Fruit fly (Drosophila melanogaster) whole organism, embryonic: ENCODE results near the gene CG7387.
A peak's percentile ranks its signal among the peaks of the same experiment; 100 is the strongest.

Experiments
- Awh ChIP-seq: fragments of 200-800 bp; sonication (Bioruptor generic); IDR thresholded peaks from 2 replicates; pipeline ENCODE4, ENCODE4 v1.3.6; 2022; ENCODE audit warnings: missing biosample characterization, missing genetic modification characterization
- BEAF-32 ChIP-seq: fragments of 200-800 bp; sonication (Bioruptor generic); optimal IDR thresholded peaks from 3 replicates; lab custom pipeline; 2017; ENCODE audit warnings: missing biosample characterization, missing genetic modification characterization, mild to moderate bottlenecking, moderate library complexity, missing genetic modification reagents
- Bteb2 ChIP-seq: fragments of 200-800 bp; sonication (Bioruptor generic); optimal IDR thresholded peaks from 2 replicates; lab custom pipeline; 2016; ENCODE audit warnings: missing biosample characterization, missing genetic modification characterization
- CG11504 ChIP-seq: fragments of 200-800 bp; sonication (Bioruptor generic); optimal IDR thresholded peaks from 3 replicates; lab custom pipeline; 2019; ENCODE audit warnings: missing biosample characterization, mild to moderate bottlenecking, missing genetic modification characterization, moderate library complexity
- CG11723 ChIP-seq: fragments of 200-800 bp; sonication (Bioruptor generic); optimal IDR thresholded peaks from 2 replicates; lab custom pipeline; 2017; ENCODE audit warnings: missing biosample characterization, mild to moderate bottlenecking, missing genetic modification characterization
- CG12236 ChIP-seq: fragments of 200-800 bp; sonication (Bioruptor generic); optimal IDR thresholded peaks from 2 replicates; lab custom pipeline; 2016; ENCODE audit warnings: missing biosample characterization, missing genetic modification characterization
- CG12744 ChIP-seq: fragments of 200-800 bp; sonication (Bioruptor generic); optimal IDR thresholded peaks from 2 replicates; lab custom pipeline; 2016; ENCODE audit warnings: missing biosample characterization, missing genetic modification characterization
- CG13296 ChIP-seq: fragments of 200-800 bp; sonication (Bioruptor generic); optimal IDR thresholded peaks from 3 replicates; lab custom pipeline; 2018; ENCODE audit warnings: missing biosample characterization, mild to moderate bottlenecking, missing genetic modification characterization
- CG13775 ChIP-seq: fragments of 200-800 bp; sonication (Bioruptor generic); optimal IDR thresholded peaks from 3 replicates; lab custom pipeline; 2017; ENCODE audit warnings: missing biosample characterization, mild to moderate bottlenecking, missing genetic modification characterization
- CG14667 ChIP-seq: fragments of 200-800 bp; sonication (Bioruptor generic); IDR thresholded peaks from 2 replicates; pipeline ENCODE4 v1.3.6; 2022; ENCODE audit warnings: missing biosample characterization, missing genetic modification characterization
- CG17385 ChIP-seq: fragments of 200-800 bp; sonication (Bioruptor generic); optimal IDR thresholded peaks from 3 replicates; lab custom pipeline; 2018; ENCODE audit warnings: missing biosample characterization, mild to moderate bottlenecking, missing genetic modification characterization
- CG18011 ChIP-seq: fragments of 200-800 bp; sonication (Bioruptor generic); optimal IDR thresholded peaks from 2 replicates; lab custom pipeline; 2017; ENCODE audit warnings: missing biosample characterization, missing genetic modification characterization, mild to moderate bottlenecking, moderate library complexity, missing genotype
- CG18262 ChIP-seq: fragments of 200-800 bp; optimal IDR thresholded peaks from 3 replicates; lab custom pipeline; 2019; ENCODE audit warnings: missing biosample characterization, mild to moderate bottlenecking, missing genetic modification characterization, moderate library complexity
- CG2712 ChIP-seq: fragments of 200-800 bp; optimal IDR thresholded peaks from 3 replicates; lab custom pipeline; 2019; ENCODE audit warnings: missing biosample characterization, mild to moderate bottlenecking, missing genetic modification characterization, moderate library complexity
- CG2889 ChIP-seq: fragments of 200-800 bp; sonication (Bioruptor generic); IDR thresholded peaks from 3 replicates; pipeline ENCODE4 v1.3.6; 2022; ENCODE audit warnings: missing biosample characterization, missing genetic modification characterization
- CG31388 ChIP-seq: fragments of 200-800 bp; sonication (Bioruptor generic); optimal IDR thresholded peaks from 2 replicates; lab custom pipeline; 2016; ENCODE audit warnings: missing biosample characterization, missing genetic modification characterization
- CG32532 ChIP-seq: fragments of 200-800 bp; sonication (Bioruptor generic); IDR thresholded peaks from 2 replicates; pipeline ENCODE4 v1.3.6; 2022; ENCODE audit warnings: missing biosample characterization, missing genetic modification characterization
- CG32772 ChIP-seq: fragments of 200-800 bp; sonication (Bioruptor generic); IDR thresholded peaks from 2 replicates; pipeline ENCODE4 v1.3.6; 2022; ENCODE audit warnings: missing biosample characterization, missing genetic modification characterization
- CG3281 ChIP-seq: fragments of 200-800 bp; sonication (Bioruptor generic); optimal IDR thresholded peaks from 3 replicates; lab custom pipeline; 2017; ENCODE audit warnings: missing biosample characterization, mild to moderate bottlenecking, missing genetic modification characterization
- CG3995 ChIP-seq: fragments of 200-800 bp; sonication (Bioruptor generic); optimal IDR thresholded peaks from 3 replicates; lab custom pipeline; 2016; ENCODE audit warnings: missing biosample characterization, missing genetic modification characterization
- CG4854 ChIP-seq: fragments of 200-800 bp; sonication (Bioruptor generic); optimal IDR thresholded peaks from 2 replicates; lab custom pipeline; 2016; ENCODE audit warnings: missing biosample characterization, missing genetic modification characterization, inconsistent platforms
- CG6175 ChIP-seq: fragments of 200-800 bp; sonication (Bioruptor generic); IDR thresholded peaks from 3 replicates; pipeline ENCODE4 v1.3.6; 2022; ENCODE audit warnings: missing biosample characterization, missing genetic modification characterization
- CG7372 ChIP-seq: fragments of 200-800 bp; sonication (Bioruptor generic); IDR thresholded peaks from 2 replicates; pipeline ENCODE4 v1.3.6; 2022; ENCODE audit warnings: missing biosample characterization, missing genetic modification characterization
- Dbx ChIP-seq: fragments of 200-800 bp; sonication (Bioruptor generic); IDR thresholded peaks from 3 replicates; pipeline ENCODE4 v1.3.6; 2022; ENCODE audit warnings: missing biosample characterization, missing genetic modification characterization
- Dip2 ChIP-seq: fragments of 200-800 bp; sonication (Bioruptor generic); IDR thresholded peaks from 2 replicates; pipeline ENCODE4 v1.3.6; 2022; ENCODE audit warnings: missing biosample characterization, missing genetic modification characterization
- Dp ChIP-seq: fragments of 200-800 bp; sonication (Bioruptor generic); optimal IDR thresholded peaks from 2 replicates; lab custom pipeline; 2018; ENCODE audit warnings: missing biosample characterization, mild to moderate bottlenecking, missing genetic modification characterization, moderate library complexity
- HHEX ChIP-seq: fragments of 200-800 bp; sonication (Bioruptor generic); optimal IDR thresholded peaks from 3 replicates; lab custom pipeline; 2017; ENCODE audit warnings: missing biosample characterization, mild to moderate bottlenecking, missing genetic modification characterization, missing genetic modification reagents
- Hr78 ChIP-seq, 2 experiments: fragments of 200-800 bp in 1 of 2; fragments of >200 bp in 1 of 2; sonication (Bioruptor generic) in 1 of 2; optimal IDR thresholded peaks; 2 replicates each; lab custom pipeline; 2017 to 2019; ENCODE audit warnings: missing biosample characterization in 2 of 2, missing genetic modification characterization in 2 of 2, mild to moderate bottlenecking in 1 of 2, moderate library complexity in 1 of 2
- Jarid2 ChIP-seq: fragments of 200-800 bp; sonication (Bioruptor generic); optimal IDR thresholded peaks from 3 replicates; lab custom pipeline; 2017; ENCODE audit warnings: mild to moderate bottlenecking, missing biosample characterization, missing genetic modification reagents, missing genetic modification characterization
- Mad ChIP-seq: fragments of 200-800 bp; sonication (Bioruptor generic); optimal IDR thresholded peaks from 2 replicates; lab custom pipeline; 2016; ENCODE audit warnings: missing biosample characterization, missing genetic modification characterization
- Mrtf ChIP-seq: fragments of 200-800 bp; sonication (Bioruptor generic); IDR thresholded peaks from 3 replicates; pipeline ENCODE4 v1.3.6; 2022; ENCODE audit warnings: missing biosample characterization, missing genetic modification characterization
- Oaz ChIP-seq: fragments of 200-800 bp; sonication (Bioruptor generic); IDR thresholded peaks from 2 replicates; pipeline ENCODE4 v1.3.6; 2022; ENCODE audit warnings: missing biosample characterization, missing genetic modification characterization
- Ptx1 ChIP-seq: fragments of 200-800 bp; sonication (Bioruptor generic); IDR thresholded peaks from 2 replicates; pipeline ENCODE4 v1.3.6; 2022; ENCODE audit warnings: missing biosample characterization, missing genetic modification characterization
- Six4 ChIP-seq: fragments of 200-800 bp; sonication (Bioruptor generic); optimal IDR thresholded peaks from 2 replicates; lab custom pipeline; 2016; ENCODE audit warnings: missing biosample characterization, missing genetic modification characterization
- Sox100B ChIP-seq: fragments of 200-800 bp; sonication (Bioruptor generic); optimal IDR thresholded peaks from 3 replicates; lab custom pipeline; 2018; ENCODE audit warnings: missing biosample characterization, mild to moderate bottlenecking, missing genetic modification characterization
- Trl ChIP-seq, 3 experiments: fragments of >200 bp in 2 of 3; fragments of 200-800 bp in 1 of 3; sonication (Bioruptor generic) in 1 of 3; optimal IDR thresholded peaks; 2 replicates in 1 of 3; 3 replicates in 2 of 3; lab custom pipeline; 2016 to 2017; ENCODE audit warnings: missing biosample characterization in 1 of 3, missing genetic modification characterization in 1 of 3
- bigmax ChIP-seq: fragments of 200-800 bp; sonication (Bioruptor generic); optimal IDR thresholded peaks from 2 replicates; lab custom pipeline; 2018; ENCODE audit warnings: missing biosample characterization, mild to moderate bottlenecking, missing genetic modification characterization
- crp ChIP-seq, 2 experiments: fragments of 200-800 bp; sonication (Bioruptor generic); optimal IDR thresholded peaks; 2 replicates in 1 of 2; 3 replicates in 1 of 2; lab custom pipeline; 2017; ENCODE audit warnings: missing biosample characterization in 2 of 2, missing genetic modification characterization in 2 of 2, mild to moderate bottlenecking in 1 of 2, moderate library complexity in 1 of 2
- dysf ChIP-seq: fragments of 200-800 bp; sonication (Bioruptor generic); IDR thresholded peaks from 3 replicates; pipeline ENCODE4 v1.3.6; 2022; ENCODE audit warnings: missing biosample characterization, missing genetic modification characterization
- ewg ChIP-seq: fragments of 200-800 bp; sonication (Bioruptor generic); optimal IDR thresholded peaks from 3 replicates; lab custom pipeline; 2017; ENCODE audit warnings: mild to moderate bottlenecking, missing biosample characterization, missing genetic modification reagents, missing genetic modification characterization
- gce ChIP-seq: fragments of 200-800 bp; sonication (Bioruptor generic); IDR thresholded peaks from 3 replicates; pipeline ENCODE4 v1.3.6; 2022; ENCODE audit warnings: missing biosample characterization, missing genetic modification characterization
- grau ChIP-seq: fragments of 200-800 bp; optimal IDR thresholded peaks from 3 replicates; lab custom pipeline; 2019; ENCODE audit warnings: missing biosample characterization, mild to moderate bottlenecking, missing genetic modification characterization, moderate library complexity
- hth ChIP-seq: fragments of >200 bp; optimal IDR thresholded peaks from 2 replicates; lab custom pipeline; 2017; ENCODE audit warnings: inconsistent platforms
- jigr1 ChIP-seq: fragments of 200-800 bp; sonication (Bioruptor generic); IDR thresholded peaks from 3 replicates; pipeline ENCODE4 v1.3.6; 2022; ENCODE audit warnings: missing biosample characterization, missing genetic modification characterization
- mld ChIP-seq: fragments of 200-800 bp; sonication (Bioruptor generic); IDR thresholded peaks from 3 replicates; pipeline ENCODE4 v1.3.6; 2022; ENCODE audit warnings: missing biosample characterization, missing genetic modification characterization; ENCODE audit not compliant: partially characterized antibody
- pfk ChIP-seq: fragments of 200-800 bp; sonication (Bioruptor generic); optimal IDR thresholded peaks from 2 replicates; lab custom pipeline; 2018; ENCODE audit warnings: missing biosample characterization, mild to moderate bottlenecking, missing genetic modification characterization, moderate library complexity
- pzg ChIP-seq: fragments of 200-800 bp; sonication (Bioruptor generic); optimal IDR thresholded peaks from 3 replicates; lab custom pipeline; 2018; ENCODE audit warnings: missing biosample characterization, mild to moderate bottlenecking, missing genetic modification characterization, moderate library complexity
- scrt ChIP-seq: fragments of 200-800 bp; sonication (Bioruptor generic); optimal IDR thresholded peaks from 2 replicates; lab custom pipeline; 2018; ENCODE audit warnings: missing biosample characterization, mild to moderate bottlenecking, missing genetic modification characterization, moderate library complexity
- so ChIP-seq: fragments of 200-800 bp; sonication (Bioruptor generic); IDR thresholded peaks from 3 replicates; pipeline ENCODE4 v1.3.6; 2022; ENCODE audit warnings: missing biosample characterization, missing genetic modification characterization
- vvl ChIP-seq: fragments of 200-800 bp; sonication (Bioruptor generic); IDR thresholded peaks from 2 replicates; pipeline ENCODE4 v1.3.6; 2022; ENCODE audit warnings: missing biosample characterization, missing genetic modification characterization

The CG7387 gene

DNA sequence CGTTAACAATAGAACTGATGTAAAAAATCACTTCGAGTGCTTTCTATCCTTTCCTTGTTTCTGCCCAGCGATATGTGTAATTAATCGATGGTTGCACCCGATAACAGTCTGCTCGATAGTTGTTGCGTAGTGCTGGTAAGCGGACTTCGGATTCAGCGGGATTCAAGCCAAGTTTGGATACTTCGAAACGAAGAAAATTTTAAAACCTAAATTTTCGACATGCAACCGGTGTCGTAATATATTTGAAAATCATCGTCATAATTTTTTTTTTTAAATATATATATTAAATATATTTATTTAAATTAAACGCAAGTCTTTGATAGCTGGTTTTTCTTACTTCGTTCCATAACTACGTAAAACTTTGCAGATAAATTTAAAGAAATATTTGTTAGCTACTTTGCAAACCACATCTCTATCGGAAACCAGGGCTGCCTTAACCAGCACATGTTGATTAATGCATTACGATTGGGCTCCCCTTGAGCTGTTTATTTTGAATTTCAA is 4.9 kb upstream of the CG7387 start, which contains the start of the genes UbcE2M and Dhps (continued):
- TF ChIP-seq BEAF-32 (GFP tag; lab: Kevin White, UChicago): peak; percentile 80
- TF ChIP-seq CG31388 (GFP tag; lab: Kevin White, UChicago): no peak
- peak; percentile 65 for TF ChIP-seq CG18262 (tag; lab: Kevin White, UChicago)
- peak; percentile 31 for TF ChIP-seq Six4 (GFP tag; lab: Kevin White, UChicago)
- peak; percentile 75; the same call in 2 of the 3 replicates for TF ChIP-seq dysf
- TF ChIP-seq vvl (GFP tag; lab: Robert Waterston, UW): peak; percentile 37; the same call in 1 of the 2 replicates
- peak in 1 of 2 experiments; percentile 60 for TF ChIP-seq crp (GFP tag; optimal IDR thresholded peaks at IDR 0.05; lab: Kevin White, UChicago)
- no peak for TF ChIP-seq Awh
- no peak for TF ChIP-seq Sox100B
- peak; percentile 85 for TF ChIP-seq CG13775 (GFP tag; lab: Kevin White, UChicago)
- peak; percentile 65 for TF ChIP-seq HHEX (GFP tag; lab: Kevin White, UChicago)
- TF ChIP-seq CG7372 (GFP tag; lab: Robert Waterston, UW): 0 out of 2 replicates have a peak, but pooled peaks have one; percentile 32
- peak; percentile 79 for TF ChIP-seq scrt (GFP tag; lab: Kevin White, UChicago)
- TF ChIP-seq Dip2 (GFP tag; lab: Robert Waterston, UW): no peak
- no peak; the same call in 2 of the 3 replicates for TF ChIP-seq so
- TF ChIP-seq hth (lab: Kevin White, UChicago): no peak
- TF ChIP-seq Trl (optimal IDR thresholded peaks at IDR 0.05; lab: Kevin White, UChicago): no peak
- peak; percentile 31 for TF ChIP-seq Trl (GFP tag; optimal IDR thresholded peaks at IDR 0.05; lab: Kevin White, UChicago)
- no peak for TF ChIP-seq CG12236
- TF ChIP-seq bigmax (GFP tag; lab: Kevin White, UChicago): no peak
- no peak for TF ChIP-seq ewg (GFP tag; lab: Kevin White, UChicago)
- TF ChIP-seq pfk (GFP tag; lab: Kevin White, UChicago): no peak
- no peak for TF ChIP-seq CG2889 (GFP tag; lab: Robert Waterston, UW)
- TF ChIP-seq CG32772 (GFP tag; lab: Robert Waterston, UW): peak; percentile 63
- peak; percentile 74 for TF ChIP-seq CG32532 (GFP tag; lab: Robert Waterston, UW)
- peak; percentile 69 for TF ChIP-seq CG17385
- TF ChIP-seq jigr1 (GFP tag; lab: Robert Waterston, UW): peak; percentile 60; the same call in 1 of the 3 replicates
- TF ChIP-seq Dp (GFP tag; lab: Kevin White, UChicago): peak; percentile 36
- TF ChIP-seq CG11723: no peak
- TF ChIP-seq pzg (GFP tag; lab: Kevin White, UChicago): peak; percentile 55
- TF ChIP-seq CG18011 (GFP tag; lab: Kevin White, UChicago): peak; percentile 33
- TF ChIP-seq CG14667 (GFP tag; lab: Robert Waterston, UW): peak; percentile 60
- TF ChIP-seq CG11504 (tag; lab: Kevin White, UChicago): no peak
- TF ChIP-seq CG4854 (GFP tag; lab: Kevin White, UChicago): peak; percentile 19
- TF ChIP-seq CG2712: peak; percentile 75
- TF ChIP-seq gce (GFP tag; lab: Robert Waterston, UW): no peak
- no peak; the same call in 1 of the 2 replicates for TF ChIP-seq Oaz (GFP tag; lab: Robert Waterston, UW)
- no peak for TF ChIP-seq Mad (GFP tag; lab: Kevin White, UChicago)
- no peak for TF ChIP-seq Jarid2 (GFP tag; lab: Kevin White, UChicago)
- TF ChIP-seq CG13296 (GFP tag; lab: Kevin White, UChicago): peak; percentile 72
- peak; percentile 73 for TF ChIP-seq Ptx1 (GFP tag; lab: Robert Waterston, UW)
- TF ChIP-seq Mrtf (GFP tag; lab: Robert Waterston, UW): peak; percentile 59; the same call in 2 of the 3 replicates
- TF ChIP-seq CG3995 (GFP tag; lab: Kevin White, UChicago): peak; percentile 51
- TF ChIP-seq mld (GFP tag; lab: Robert Waterston, UW): peak; percentile 72; the same call in 2 of the 3 replicates
- TF ChIP-seq Bteb2 (GFP tag; lab: Kevin White, UChicago): no peak
- TF ChIP-seq Hr78 (GFP tag; optimal IDR thresholded peaks at IDR 0.05; lab: Kevin White, UChicago): no peak
- TF ChIP-seq CG3281 (GFP tag; lab: Kevin White, UChicago): peak; percentile 86
- TF ChIP-seq Dbx (GFP tag; lab: Robert Waterston, UW): peak; percentile 85
- TF ChIP-seq grau (tag; lab: Kevin White, UChicago): peak; percentile 82
- peak; percentile 11 for TF ChIP-seq CG12744 (GFP tag; lab: Kevin White, UChicago)
- peak; percentile 75; the same call in 1 of the 3 replicates for TF ChIP-seq CG6175
